Fruit fly (Drosophila melanogaster) S2 (cell line): ENCODE data around the gene CG31431.

Experiments used
- CG8478 ChIP-seq: fragments of >200 bp; optimal IDR thresholded peaks from 2 replicates; lab custom pipeline; 2018
- CTCF ChIP-seq, 2 experiments: fragments of >200 bp; optimal IDR thresholded peaks; 2 replicates each; lab custom pipeline; 2018

- TF ChIP-seq CG8478 (lab: Kevin White, UChicago) = no peak
- no peak for TF ChIP-seq CTCF (optimal IDR thresholded peaks at IDR 0.05; lab: Kevin White, UChicago)
These were observed 23.0 kb upstream of the CG31431 start for dm6 chr3R:21847438-21847837.
